Worm (Caenorhabditis elegans) whole organism, L3 larva: ENCODE results near the gene mlp-1.

Experiments used
- ceh-28 ChIP-seq: fragments of 150-350 bp; optimal IDR thresholded peaks from 2 replicates; lab custom pipeline; 2014; ENCODE audit warnings: missing biosample characterization, missing genetic modification reagents, missing genetic modification characterization
- fos-1 ChIP-seq: fragments of 150-350 bp; optimal IDR thresholded peaks from 2 replicates; lab custom pipeline; 2014; ENCODE audit warnings: missing biosample characterization, missing genetic modification characterization
- jun-1 ChIP-seq: fragments of 150-350 bp; optimal IDR thresholded peaks from 2 replicates; lab custom pipeline; 2014; ENCODE audit warnings: missing biosample characterization, missing genetic modification reagents, missing genetic modification characterization
- pqm-1 ChIP-seq: fragments of 150-350 bp; optimal IDR thresholded peaks from 2 replicates; lab custom pipeline; 2017; ENCODE audit warnings: missing biosample characterization, missing genetic modification characterization, inconsistent platforms
- skn-1 ChIP-seq: fragments of 150-350 bp; optimal IDR thresholded peaks from 2 replicates; lab custom pipeline; 2014; ENCODE audit warnings: missing biosample characterization, missing genetic modification characterization
- snpc-4 ChIP-seq: fragments of 150-350 bp; optimal IDR thresholded peaks from 2 replicates; lab custom pipeline; 2014; ENCODE audit warnings: missing biosample characterization, missing genetic modification characterization
- unc-62 ChIP-seq: fragments of 150-350 bp; sonication (generic microtip); optimal IDR thresholded peaks from 4 replicates; lab custom pipeline; 2014; ENCODE audit warnings: missing biosample characterization, missing genetic modification reagents, missing genetic modification characterization
- ztf-11 ChIP-seq: fragments of 150-350 bp; optimal IDR thresholded peaks from 2 replicates; lab custom pipeline; 2014; ENCODE audit warnings: missing biosample characterization, missing genetic modification characterization

DNA sequence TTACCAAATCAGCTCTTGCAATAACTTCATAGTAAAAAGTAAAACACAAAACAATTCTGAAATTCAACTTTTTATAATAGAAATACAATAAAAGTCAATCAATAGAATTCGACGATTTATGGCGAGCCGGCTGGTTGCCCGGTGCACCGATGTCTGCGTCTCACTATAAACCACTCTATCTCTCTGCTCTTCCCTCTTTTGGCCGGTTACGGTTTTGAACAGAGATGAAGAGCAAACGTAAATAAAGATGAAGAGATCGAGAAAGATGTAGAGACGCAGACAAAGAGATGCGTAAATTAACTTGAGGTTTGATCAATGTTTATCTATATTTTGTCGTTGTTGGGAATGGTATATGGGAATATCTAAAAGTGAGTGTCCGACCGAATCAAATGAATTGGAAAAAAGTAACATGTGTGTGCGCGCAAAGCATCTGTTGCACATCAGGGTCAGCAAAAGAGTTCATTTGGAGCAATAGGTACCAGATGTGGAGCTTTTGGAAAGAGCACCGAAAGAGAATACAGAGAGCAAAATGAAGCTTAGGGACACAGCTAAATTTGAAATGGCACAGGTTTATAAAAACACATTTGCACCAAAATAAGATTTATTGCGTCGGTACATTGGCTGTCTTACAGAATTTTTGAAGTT is 5.5 kb upstream of the mlp-1 start:
- TF ChIP-seq ceh-28 (tag; lab: Kevin White, UChicago) = no peak
- TF ChIP-seq ztf-11 (tag; lab: Kevin White, UChicago) = no peak
- TF ChIP-seq jun-1 = no peak
- TF ChIP-seq snpc-4 (tag; lab: Kevin White, UChicago) = no peak
- TF ChIP-seq fos-1 (tag; lab: Kevin White, UChicago) = no peak
- no peak for TF ChIP-seq skn-1
- no peak for TF ChIP-seq pqm-1
- no peak for TF ChIP-seq unc-62 (GFP tag; lab: Kevin White, UChicago)
